Worm (Caenorhabditis elegans): ENCODE results near the gene F38A6.4.

DNA sequence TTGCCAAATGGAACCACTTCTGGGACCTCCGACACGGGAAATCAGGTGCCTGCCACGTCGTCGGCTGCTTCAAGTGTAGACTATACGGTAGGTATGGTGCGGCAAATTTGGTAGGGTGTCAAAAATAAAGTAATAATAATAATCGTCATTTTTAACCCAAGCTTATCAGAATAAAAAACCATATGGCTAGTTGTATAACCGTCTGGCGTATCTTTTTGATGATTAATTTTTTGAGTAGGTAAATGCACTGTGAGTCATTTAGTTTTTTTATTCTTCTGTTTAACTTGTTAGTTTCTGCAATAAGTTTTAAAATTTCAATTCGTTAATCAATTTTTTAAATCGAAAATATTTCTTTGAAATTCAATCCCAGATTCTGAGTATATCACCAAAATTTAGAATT is 19.7 kb downstream of the F38A6.4 start:
- TF ChIP-seq ama-1 (optimal IDR thresholded peaks at IDR 0.05): no peak
- TF ChIP-seq tag-97 (GFP tag; IDR thresholded peaks at IDR 0.05): no peak
- TF ChIP-seq skn-1 (tag; optimal IDR thresholded peaks at IDR 0.05): no peak
- no peak for TF ChIP-seq ztf-7 (tag; optimal IDR thresholded peaks at IDR 0.05)
- TF ChIP-seq unc-130 (GFP tag; optimal IDR thresholded peaks at IDR 0.05): no peak
- no peak for TF ChIP-seq nhr-237 (tag; optimal IDR thresholded peaks at IDR 0.05)
- TF ChIP-seq nhr-10 (tag; optimal IDR thresholded peaks at IDR 0.05): no peak
- TF ChIP-seq fkh-10 (GFP tag; optimal IDR thresholded peaks at IDR 0.05): no peak
- no peak for TF ChIP-seq nhr-28 (tag; optimal IDR thresholded peaks at IDR 0.05)
- no peak for TF ChIP-seq unc-62 (GFP tag; optimal IDR thresholded peaks at IDR 0.05 in 1 of 2)
- TF ChIP-seq unc-62 (tag; optimal IDR thresholded peaks at IDR 0.05): no peak
- TF ChIP-seq hif-1 (tag; optimal IDR thresholded peaks at IDR 0.05): no peak
- TF ChIP-seq spr-3 (GFP tag; optimal IDR thresholded peaks at IDR 0.05): no peak
